Worm (Caenorhabditis elegans): ENCODE data around the gene lbp-7.

DNA sequence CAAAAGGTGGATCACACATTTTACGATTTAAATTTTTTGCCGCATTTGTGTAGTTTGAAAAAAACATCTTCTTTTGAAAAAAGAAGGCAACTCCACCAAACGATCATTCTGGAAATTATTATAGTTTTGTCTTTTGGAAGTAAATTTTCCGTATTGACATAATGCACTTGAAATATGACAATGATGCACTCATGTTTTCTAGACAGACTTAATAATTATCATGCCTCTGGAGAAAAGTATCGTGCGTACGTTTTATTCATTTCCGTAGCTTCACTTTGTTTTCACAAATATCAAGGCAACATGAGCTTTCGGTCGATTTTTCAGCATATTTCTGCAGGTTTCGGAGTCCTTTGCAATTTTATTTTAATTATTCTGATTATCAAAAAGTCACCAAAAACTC, 39.0 kb downstream of the lbp-7 start, which contains the start of gene str-250:
- TF ChIP-seq scrt-1 (GFP tag; IDR thresholded peaks at IDR 0.05) (no peak), flt-1 (GFP tag; IDR thresholded peaks at IDR 0.05) (no peak), tbx-37 (GFP tag; conservative IDR thresholded peaks at IDR 0.05) (no peak), ama-1 (optimal IDR thresholded peaks at IDR 0.05) (no peak), tra-4 (tag; optimal IDR thresholded peaks at IDR 0.05) (no peak), tbx-11 (GFP tag; IDR thresholded peaks at IDR 0.05) (no peak), pes-1 (GFP tag; IDR thresholded peaks at IDR 0.05) (no peak)

Measured in whole organism, early embryonic.